Fruit fly (Drosophila melanogaster): ENCODE measurements around the gene Vml.
A peak's percentile ranks its signal among the peaks of the same experiment; 100 is the strongest.

The Vml gene

dm6 chrX:2318369-2318768, 42.7 kb downstream of the Vml start (continued):
- TF ChIP-seq CG2116 (GFP tag; optimal IDR thresholded peaks at IDR 0.05) (no peak), CG18011 (GFP tag; optimal IDR thresholded peaks at IDR 0.05) (no peak), Nf-YC (tag; optimal IDR thresholded peaks at IDR 0.05) (no peak), Dp (GFP tag; optimal IDR thresholded peaks at IDR 0.05) (no peak), CG12219 (GFP tag; optimal IDR thresholded peaks at IDR 0.05) (peak; percentile 40), CG12744 (GFP tag; optimal IDR thresholded peaks at IDR 0.05) (no peak), gfzf (GFP tag; optimal IDR thresholded peaks at IDR 0.05) (no peak), Fer3 (tag; optimal IDR thresholded peaks at IDR 0.05) (peak; percentile 20), CG15011 (GFP tag; optimal IDR thresholded peaks at IDR 0.05) (no peak), Antp (GFP tag; optimal IDR thresholded peaks at IDR 0.05) (peak; percentile 82), Hsf (GFP tag; optimal IDR thresholded peaks at IDR 0.05) (peak; percentile 42), CG2889 (GFP tag; IDR thresholded peaks at IDR 0.05) (no peak), al (GFP tag; IDR thresholded peaks at IDR 0.05) (no peak), CG10274 (GFP tag; optimal IDR thresholded peaks at IDR 0.05) (no peak), odd (GFP tag; optimal IDR thresholded peaks at IDR 0.05) (no peak), ab (GFP tag; optimal IDR thresholded peaks at IDR 0.05) (no peak), CG2712 (tag; optimal IDR thresholded peaks at IDR 0.05) (peak; percentile 85), CG7372 (GFP tag; IDR thresholded peaks at IDR 0.05) (peak; percentile 53; the same call in 1 of the 2 replicates), CG10147 (GFP tag; optimal IDR thresholded peaks at IDR 0.05) (no peak), tup (GFP tag; optimal IDR thresholded peaks at IDR 0.05) (no peak), tap (tag; optimal IDR thresholded peaks at IDR 0.05) (peak; percentile 25), H2.0 (GFP tag; IDR thresholded peaks at IDR 0.05) (peak; percentile 50; the same call in 1 of the 2 replicates), gsb (GFP tag; IDR thresholded peaks at IDR 0.05) (0 out of 2 replicates have a peak, but pooled peaks have one; percentile 9), Hmr (GFP tag; optimal IDR thresholded peaks at IDR 0.05) (peak; percentile 40), disco-r (GFP tag; optimal IDR thresholded peaks at IDR 0.05) (no peak), ase (GFP tag; IDR thresholded peaks at IDR 0.05) (peak; percentile 67; the same call in 2 of the 3 replicates), hbn (GFP tag; IDR thresholded peaks at IDR 0.05; ENCODE audit: partially characterized antibody) (no peak), CG43689 (GFP tag; IDR thresholded peaks at IDR 0.05) (no peak), dati (GFP tag; IDR thresholded peaks at IDR 0.05) (0 out of 2 replicates have a peak, but pooled peaks have one; percentile 15), Oaz (GFP tag; IDR thresholded peaks at IDR 0.05) (0 out of 2 replicates have a peak, but pooled peaks have one; percentile 32), CG7556 (GFP tag; optimal IDR thresholded peaks at IDR 0.05) (peak; percentile 23), stwl (tag; optimal IDR thresholded peaks at IDR 0.05) (no peak), CG3847 (GFP tag; IDR thresholded peaks at IDR 0.05) (peak; percentile 40), Poxn (GFP tag; IDR thresholded peaks at IDR 0.05) (no peak), sqz (GFP tag; optimal IDR thresholded peaks at IDR 0.05) (no peak), CG17612 (GFP tag; IDR thresholded peaks at IDR 0.05) (no peak), nau (GFP tag; optimal IDR thresholded peaks at IDR 0.05) (no peak), ham (GFP tag; IDR thresholded peaks at IDR 0.05) (no peak), CG2202 (tag; optimal IDR thresholded peaks at IDR 0.05) (peak; percentile 35), CG7928 (GFP tag; optimal IDR thresholded peaks at IDR 0.05) (no peak), lab (GFP tag; optimal IDR thresholded peaks at IDR 0.05) (peak; percentile 36), CG5245 (GFP tag; optimal IDR thresholded peaks at IDR 0.05) (peak; percentile 0), CG4854 (GFP tag; optimal IDR thresholded peaks at IDR 0.05) (no peak), CG15479 (GFP tag; optimal IDR thresholded peaks at IDR 0.05) (no peak), D19B (GFP tag; optimal IDR thresholded peaks at IDR 0.05) (peak; percentile 85), CG4360 (GFP tag; IDR thresholded peaks at IDR 0.05) (peak; percentile 60; the same call in 1 of the 2 replicates), tll (GFP tag; optimal IDR thresholded peaks at IDR 0.05) (no peak), B-H2 (GFP tag; optimal IDR thresholded peaks at IDR 0.05) (no peak), ci (GFP tag; IDR thresholded peaks at IDR 0.05) (peak; percentile 86), CG3995 (GFP tag; optimal IDR thresholded peaks at IDR 0.05) (no peak), CG4424 (GFP tag; optimal IDR thresholded peaks at IDR 0.05) (peak; percentile 29)

Measured in whole organism, embryonic.